Worm (Caenorhabditis elegans) whole organism, L3 larva: ENCODE results near the gene Y62F5A.12.

Experiments
- fkh-10 ChIP-seq: sonication (generic microtip); optimal IDR thresholded peaks from 2 replicates; lab custom pipeline; 2017; ENCODE audit warnings: missing biosample characterization, missing genetic modification reagents, missing genetic modification characterization
- nhr-23 ChIP-seq: fragments of 150-350 bp; optimal IDR thresholded peaks from 2 replicates; lab custom pipeline; 2014; ENCODE audit warnings: missing biosample characterization, missing genetic modification reagents, missing genetic modification characterization
- unc-62 ChIP-seq: fragments of 150-350 bp; sonication (generic microtip); optimal IDR thresholded peaks from 4 replicates; lab custom pipeline; 2014; ENCODE audit warnings: missing biosample characterization, missing genetic modification reagents, missing genetic modification characterization

- no peak for TF ChIP-seq unc-62 (GFP tag; lab: Kevin White, UChicago)
- TF ChIP-seq nhr-23 (tag; lab: Kevin White, UChicago) = no peak
- TF ChIP-seq fkh-10 (GFP tag; lab: Kevin White, UChicago) = no peak
These were observed 36.9 kb downstream of the Y62F5A.12 start, which contains the start of gene B0334.5 for ce11 chrII:11497365-11497764.
